Fruit fly (Drosophila melanogaster) whole organism, embryonic: ENCODE data around the gene tay.

Experiments used
- CG10267 ChIP-seq: fragments of 200-800 bp; sonication (Bioruptor generic); optimal IDR thresholded peaks from 2 replicates; lab custom pipeline; 2018; ENCODE audit warnings: missing biosample characterization, mild to moderate bottlenecking, missing genetic modification characterization, moderate library complexity
- CG10565 ChIP-seq: fragments of 200-800 bp; sonication (Bioruptor generic); optimal IDR thresholded peaks from 3 replicates; lab custom pipeline; 2016; ENCODE audit warnings: missing biosample characterization, mild to moderate bottlenecking, missing genetic modification characterization
- CG13624 ChIP-seq: fragments of 200-800 bp; sonication (Bioruptor generic); optimal IDR thresholded peaks from 2 replicates; lab custom pipeline; 2016; ENCODE audit warnings: missing biosample characterization, missing genetic modification characterization
- CG15011 ChIP-seq: fragments of 200-800 bp; sonication (Bioruptor generic); optimal IDR thresholded peaks from 3 replicates; lab custom pipeline; 2018; ENCODE audit warnings: missing biosample characterization, mild to moderate bottlenecking, missing genetic modification characterization
- CG1603 ChIP-seq: fragments of 200-800 bp; sonication (Bioruptor generic); optimal IDR thresholded peaks from 2 replicates; lab custom pipeline; 2019; ENCODE audit warnings: missing biosample characterization, mild to moderate bottlenecking, missing genetic modification characterization, moderate library complexity
- CG17385 ChIP-seq: fragments of 200-800 bp; sonication (Bioruptor generic); optimal IDR thresholded peaks from 3 replicates; lab custom pipeline; 2018; ENCODE audit warnings: missing biosample characterization, mild to moderate bottlenecking, missing genetic modification characterization
- CG2116 ChIP-seq: fragments of 200-800 bp; sonication (Bioruptor generic); optimal IDR thresholded peaks from 3 replicates; lab custom pipeline; 2018; ENCODE audit warnings: missing biosample characterization, mild to moderate bottlenecking, missing genetic modification characterization
- CG30020 ChIP-seq: fragments of 200-800 bp; optimal IDR thresholded peaks from 2 replicates; lab custom pipeline; 2019; ENCODE audit warnings: missing biosample characterization, mild to moderate bottlenecking, missing genetic modification characterization, moderate library complexity
- CG32772 ChIP-seq: fragments of 200-800 bp; sonication (Bioruptor generic); IDR thresholded peaks from 2 replicates; pipeline ENCODE4 v1.3.6; 2022; ENCODE audit warnings: missing biosample characterization, missing genetic modification characterization
- CG3838 ChIP-seq: fragments of 200-800 bp; sonication (Bioruptor generic); optimal IDR thresholded peaks from 3 replicates; lab custom pipeline; 2016; ENCODE audit warnings: missing biosample characterization, missing genetic modification characterization
- CG4424 ChIP-seq: fragments of 200-800 bp; sonication (Bioruptor generic); optimal IDR thresholded peaks from 3 replicates; lab custom pipeline; 2016; ENCODE audit warnings: missing biosample characterization, missing genetic modification characterization
- CG5953 ChIP-seq: fragments of 200-800 bp; sonication (Bioruptor generic); IDR thresholded peaks from 2 replicates; pipeline ENCODE4 v1.3.6; 2022; ENCODE audit warnings: missing biosample characterization, missing genetic modification characterization
- CG6175 ChIP-seq: fragments of 200-800 bp; sonication (Bioruptor generic); IDR thresholded peaks from 3 replicates; pipeline ENCODE4 v1.3.6; 2022; ENCODE audit warnings: missing biosample characterization, missing genetic modification characterization
- CG6272 ChIP-seq: fragments of 200-800 bp; sonication (Bioruptor generic); IDR thresholded peaks from 2 replicates; pipeline ENCODE4 v1.3.6; 2022; ENCODE audit warnings: missing biosample characterization, missing genetic modification characterization
- CG6683 ChIP-seq: fragments of 200-800 bp; sonication (Bioruptor generic); optimal IDR thresholded peaks from 2 replicates; lab custom pipeline; 2017; ENCODE audit warnings: missing biosample characterization, mild to moderate bottlenecking, missing genetic modification characterization, missing genetic modification reagents
- CG7271 ChIP-seq: fragments of 200-800 bp; sonication (Bioruptor generic); optimal IDR thresholded peaks from 2 replicates; lab custom pipeline; 2018; ENCODE audit warnings: missing biosample characterization, mild to moderate bottlenecking, missing genetic modification characterization, moderate library complexity
- CHES-1-like ChIP-seq: fragments of 200-800 bp; sonication (Bioruptor generic); optimal IDR thresholded peaks from 2 replicates; lab custom pipeline; 2016; ENCODE audit warnings: missing biosample characterization, missing genetic modification characterization
- E2f2 ChIP-seq: fragments of 200-800 bp; sonication (Bioruptor generic); IDR thresholded peaks from 2 replicates; pipeline ENCODE4 v1.3.6; 2022; ENCODE audit warnings: missing biosample characterization, missing genetic modification characterization
- HLH4C ChIP-seq: fragments of 200-800 bp; sonication (Bioruptor generic); IDR thresholded peaks from 3 replicates; pipeline ENCODE4 v1.3.6; 2022; ENCODE audit warnings: missing biosample characterization, missing genetic modification characterization; ENCODE audit not compliant: partially characterized antibody
- Hand ChIP-seq: fragments of 200-800 bp; sonication (Bioruptor generic); optimal IDR thresholded peaks from 2 replicates; lab custom pipeline; 2017; ENCODE audit warnings: mild to moderate bottlenecking, missing biosample characterization, missing genetic modification reagents, missing genetic modification characterization
- Lhr ChIP-seq: fragments of 200-800 bp; sonication (Bioruptor generic); optimal IDR thresholded peaks from 3 replicates; lab custom pipeline; 2017; ENCODE audit warnings: mild to moderate bottlenecking, missing biosample characterization, missing genetic modification reagents, missing genetic modification characterization
- Lim3 ChIP-seq: fragments of 200-800 bp; sonication (Bioruptor generic); IDR thresholded peaks from 2 replicates; pipeline ENCODE4 v1.3.6; 2022; ENCODE audit warnings: missing biosample characterization, missing genetic modification characterization
- Lpt ChIP-seq: fragments of >200 bp; optimal IDR thresholded peaks from 2 replicates; lab custom pipeline; 2018; ENCODE audit warnings: missing biosample characterization, missing genetic modification characterization
- Nf-YC ChIP-seq: fragments of 200-800 bp; optimal IDR thresholded peaks from 3 replicates; lab custom pipeline; 2019; ENCODE audit warnings: missing biosample characterization, mild to moderate bottlenecking, missing genetic modification characterization, moderate library complexity
- Opbp ChIP-seq: fragments of 200-800 bp; sonication (Bioruptor generic); IDR thresholded peaks from 3 replicates; pipeline ENCODE4 v1.3.6; 2022; ENCODE audit warnings: missing biosample characterization, missing genetic modification characterization; ENCODE audit not compliant: partially characterized antibody
- PHDP ChIP-seq: fragments of 200-800 bp; sonication (Bioruptor generic); optimal IDR thresholded peaks from 3 replicates; lab custom pipeline; 2018; ENCODE audit warnings: missing biosample characterization, mild to moderate bottlenecking, missing genetic modification characterization, moderate library complexity
- Pdp1 ChIP-seq, 2 experiments: fragments of 200-800 bp; sonication (Bioruptor generic); optimal IDR thresholded peaks; 3 replicates each; lab custom pipeline; 2016; ENCODE audit warnings: missing biosample characterization in 2 of 2, missing genetic modification characterization in 2 of 2, mild to moderate bottlenecking in 1 of 2, moderate library complexity in 1 of 2
- Scr ChIP-seq: fragments of 200-800 bp; sonication (Bioruptor generic); IDR thresholded peaks from 2 replicates; pipeline ENCODE4 v1.3.6; 2022; ENCODE audit warnings: missing biosample characterization, missing genetic modification characterization; ENCODE audit not compliant: partially characterized antibody
- Sry-δ ChIP-seq: fragments of 200-800 bp; sonication (Bioruptor generic); optimal IDR thresholded peaks from 2 replicates; lab custom pipeline; 2016; ENCODE audit warnings: missing biosample characterization, missing genetic modification characterization
- TFAM ChIP-seq: fragments of 200-800 bp; sonication (Bioruptor generic); optimal IDR thresholded peaks from 2 replicates; lab custom pipeline; 2017; ENCODE audit warnings: missing biosample characterization, missing genetic modification characterization, inconsistent platforms
- Taf1 ChIP-seq: fragments of 200-800 bp; sonication (Bioruptor generic); IDR thresholded peaks from 2 replicates; pipeline ENCODE4 v1.3.6; 2022; ENCODE audit warnings: missing biosample characterization, missing genetic modification characterization
- abd-A ChIP-seq: fragments of 200-800 bp; sonication (Bioruptor generic); optimal IDR thresholded peaks from 3 replicates; lab custom pipeline; 2019; ENCODE audit warnings: missing biosample characterization, mild to moderate bottlenecking, missing genetic modification characterization, moderate library complexity
- ac ChIP-seq: fragments of 200-800 bp; sonication (Bioruptor generic); optimal IDR thresholded peaks from 3 replicates; lab custom pipeline; 2017; ENCODE audit warnings: missing biosample characterization, mild to moderate bottlenecking, missing genetic modification characterization
- aop ChIP-seq: fragments of 200-800 bp; sonication (Bioruptor generic); IDR thresholded peaks from 2 replicates; pipeline ENCODE4 v1.3.6; 2022; ENCODE audit warnings: missing biosample characterization, missing genetic modification characterization
- bbx ChIP-seq: fragments of 200-800 bp; sonication (Bioruptor generic); IDR thresholded peaks from 2 replicates; pipeline ENCODE4 v1.3.6; 2022; ENCODE audit warnings: missing biosample characterization, missing genetic modification characterization; ENCODE audit not compliant: partially characterized antibody
- corto ChIP-seq: fragments of 200-800 bp; sonication (Bioruptor generic); optimal IDR thresholded peaks from 2 replicates; lab custom pipeline; 2016; ENCODE audit warnings: missing biosample characterization, mild to moderate bottlenecking, missing genetic modification characterization, moderate library complexity
- dpn ChIP-seq, 2 experiments: fragments of 200-800 bp; sonication (Bioruptor generic); optimal IDR thresholded peaks; 3 replicates each; lab custom pipeline; 2016; ENCODE audit warnings: missing biosample characterization in 2 of 2, missing genetic modification characterization in 2 of 2
- gt ChIP-seq: fragments of 200-800 bp; sonication (Bioruptor generic); IDR thresholded peaks from 2 replicates; pipeline ENCODE4 v1.3.6; 2022; ENCODE audit warnings: missing biosample characterization, missing genetic modification characterization
- ham ChIP-seq: fragments of 200-800 bp; sonication (Bioruptor generic); IDR thresholded peaks from 2 replicates; pipeline ENCODE4 v1.3.6; 2022; ENCODE audit warnings: missing biosample characterization, missing genetic modification characterization
- insv ChIP-seq, 2 experiments: fragments of 200-800 bp; sonication (Bioruptor generic); optimal IDR thresholded peaks; 3 replicates each; lab custom pipeline; 2016 to 2018; ENCODE audit warnings: missing biosample characterization in 2 of 2, missing genetic modification characterization in 2 of 2
- kah ChIP-seq: fragments of 200-800 bp; sonication (Bioruptor generic); optimal IDR thresholded peaks from 2 replicates; lab custom pipeline; 2018; ENCODE audit warnings: missing biosample characterization, mild to moderate bottlenecking, missing genetic modification characterization
- lab ChIP-seq: fragments of 200-800 bp; sonication (Bioruptor generic); optimal IDR thresholded peaks from 3 replicates; lab custom pipeline; 2017; ENCODE audit warnings: missing biosample characterization, missing genetic modification characterization, mild to moderate bottlenecking, moderate library complexity, missing genetic modification reagents
- lbe ChIP-seq: fragments of 200-800 bp; sonication (Bioruptor generic); optimal IDR thresholded peaks from 2 replicates; lab custom pipeline; 2016; ENCODE audit warnings: missing biosample characterization, mild to moderate bottlenecking, missing genetic modification characterization
- luna ChIP-seq: fragments of 200-800 bp; sonication (Bioruptor generic); optimal IDR thresholded peaks from 2 replicates; lab custom pipeline; 2016; ENCODE audit warnings: missing biosample characterization, missing genetic modification characterization
- onecut ChIP-seq: fragments of 200-800 bp; sonication (Bioruptor generic); IDR thresholded peaks from 2 replicates; pipeline ENCODE4 v1.3.6; 2022; ENCODE audit warnings: missing biosample characterization, missing genetic modification characterization
- sens-2 ChIP-seq: fragments of 200-800 bp; sonication (Bioruptor generic); IDR thresholded peaks from 2 replicates; pipeline ENCODE4 v1.3.6; 2022; ENCODE audit warnings: missing biosample characterization, missing genetic modification characterization
- sna ChIP-seq: fragments of 200-800 bp; sonication (Bioruptor generic); IDR thresholded peaks from 2 replicates; pipeline ENCODE4 v1.3.6; 2022; ENCODE audit warnings: missing biosample characterization, missing genetic modification characterization; ENCODE audit not compliant: partially characterized antibody
- ttk ChIP-seq: fragments of 200-800 bp; sonication (Bioruptor generic); IDR thresholded peaks from 2 replicates; pipeline ENCODE4 v2.1.2; 2022; ENCODE audit warnings: missing biosample characterization, missing genetic modification characterization
- vnd ChIP-seq: fragments of 200-800 bp; sonication (Bioruptor generic); IDR thresholded peaks from 3 replicates; pipeline ENCODE4 v1.3.6; 2022; ENCODE audit warnings: missing biosample characterization, missing genetic modification characterization; ENCODE audit not compliant: partially characterized antibody
- yki ChIP-seq: fragments of >200 bp; optimal IDR thresholded peaks from 3 replicates; lab custom pipeline; 2018

Gene tay

dm6 chrX:15866799-15867412 lies 20.2 kb downstream of the tay start (continued):
- TF ChIP-seq CG15011 (GFP tag; lab: Kevin White, UChicago) (no peak), CG6272 (no peak), CG6683 (GFP tag; lab: Kevin White, UChicago) (no peak), CG17385 (GFP tag; lab: Kevin White, UChicago) (no peak), ac (GFP tag; lab: Kevin White, UChicago) (no peak), onecut (GFP tag; lab: Robert Waterston, UW) (peak; percentile 8; the same call in 1 of the 2 replicates), CG7271 (no peak), insv (GFP tag; optimal IDR thresholded peaks at IDR 0.05; lab: Kevin White, UChicago) (no peak), CHES-1-like (GFP tag; lab: Kevin White, UChicago) (no peak), ttk (GFP tag; lab: Robert Waterston, UW) (no peak), lab (GFP tag; lab: Kevin White, UChicago) (no peak), kah (no peak), Lpt (GFP tag; lab: Kevin White, UChicago) (no peak), Hand (GFP tag; lab: Kevin White, UChicago) (no peak), TFAM (GFP tag; lab: Kevin White, UChicago) (no peak), luna (no peak), CG5953 (GFP tag; lab: Robert Waterston, UW) (no peak), HLH4C (peak; percentile 49; the same call in 1 of the 3 replicates), CG13624 (GFP tag; lab: Kevin White, UChicago) (no peak), E2f2 (peak; percentile 82), CG3838 (GFP tag; lab: Kevin White, UChicago) (no peak), aop (GFP tag; lab: Robert Waterston, UW) (no peak), PHDP (no peak), sens-2 (GFP tag; lab: Robert Waterston, UW) (no peak), gt (GFP tag; lab: Robert Waterston, UW) (no peak), corto (GFP tag; lab: Kevin White, UChicago) (no peak), vnd (GFP tag; lab: Robert Waterston, UW) (no peak), dpn (GFP tag; optimal IDR thresholded peaks at IDR 0.05; lab: Kevin White, UChicago) (no peak), CG32772 (GFP tag; lab: Robert Waterston, UW) (no peak), ham (GFP tag; lab: Robert Waterston, UW) (no peak), CG10565 (GFP tag; lab: Kevin White, UChicago) (no peak), CG10267 (peak; percentile 8), Nf-YC (tag; lab: Kevin White, UChicago) (no peak), Lhr (no peak), bbx (peak; percentile 55; the same call in 1 of the 2 replicates), Pdp1 (GFP tag; optimal IDR thresholded peaks at IDR 0.05; lab: Kevin White, UChicago) (peak in 1 of 2 experiments; percentile 11), CG1603 (peak; percentile 9), CG6175 (no peak), CG30020 (tag; lab: Kevin White, UChicago) (peak; percentile 62), sna (GFP tag; lab: Robert Waterston, UW) (no peak), abd-A (tag; lab: Kevin White, UChicago) (peak; percentile 34), yki (lab: Kevin White, UChicago) (no peak), Lim3 (GFP tag; lab: Robert Waterston, UW) (no peak), lbe (GFP tag; lab: Kevin White, UChicago) (no peak), CG2116 (GFP tag; lab: Kevin White, UChicago) (peak; percentile 97), CG4424 (GFP tag; lab: Kevin White, UChicago) (no peak), Taf1 (GFP tag; lab: Robert Waterston, UW) (no peak), Opbp (peak; percentile 16; the same call in 1 of the 3 replicates), Scr (GFP tag; lab: Robert Waterston, UW) (peak; percentile 50), Sry-δ (peak; percentile 32)
